Fruit fly (Drosophila melanogaster) whole organism, adult: Measurements from ENCODE around the gene CG14937.
A peak's percentile ranks its signal among the peaks of the same experiment; 100 is the strongest.

ENCODE experiments used
- CG11617 ChIP-seq: fragments of 200-800 bp; sonication (Bioruptor generic); optimal IDR thresholded peaks from 2 replicates; lab custom pipeline; 2017; ENCODE audit warnings: mild to moderate bottlenecking, missing biosample characterization, missing genetic modification reagents, missing genetic modification characterization
- CG12768 ChIP-seq: fragments of 200-800 bp; sonication (Bioruptor generic); optimal IDR thresholded peaks from 2 replicates; lab custom pipeline; 2017; ENCODE audit warnings: missing biosample characterization, missing genetic modification characterization, mild to moderate bottlenecking, moderate library complexity, missing genetic modification reagents
- CG14711 ChIP-seq: fragments of 200-800 bp; sonication (Bioruptor generic); optimal IDR thresholded peaks from 2 replicates; lab custom pipeline; 2018; ENCODE audit warnings: missing biosample characterization, mild to moderate bottlenecking, missing genetic modification characterization, moderate library complexity
- CG1620 ChIP-seq: fragments of 200-800 bp; sonication (Bioruptor generic); optimal IDR thresholded peaks from 2 replicates; lab custom pipeline; 2016; ENCODE audit warnings: missing biosample characterization, missing genetic modification characterization
- CG33017 ChIP-seq: fragments of 200-800 bp; sonication (Bioruptor generic); optimal IDR thresholded peaks from 2 replicates; lab custom pipeline; 2018; ENCODE audit warnings: missing biosample characterization, mild to moderate bottlenecking, missing genetic modification characterization, moderate library complexity
- CG5204 ChIP-seq: fragments of 200-800 bp; sonication (Bioruptor generic); optimal IDR thresholded peaks from 2 replicates; lab custom pipeline; 2016; ENCODE audit warnings: missing biosample characterization, missing genetic modification characterization
- CG7045 ChIP-seq: fragments of 200-800 bp; sonication (Bioruptor generic); optimal IDR thresholded peaks from 2 replicates; lab custom pipeline; 2017; ENCODE audit warnings: missing biosample characterization, mild to moderate bottlenecking, missing genetic modification characterization
- CG7101 ChIP-seq: fragments of 200-800 bp; sonication (Bioruptor generic); optimal IDR thresholded peaks from 2 replicates; lab custom pipeline; 2018; ENCODE audit warnings: missing biosample characterization, mild to moderate bottlenecking, missing genetic modification characterization, moderate library complexity
- Clk ChIP-seq: fragments of 200-800 bp; sonication (Bioruptor generic); optimal IDR thresholded peaks from 2 replicates; lab custom pipeline; 2017; ENCODE audit warnings: missing biosample characterization, missing genetic modification characterization
- Crg-1 ChIP-seq: fragments of 200-800 bp; sonication (Bioruptor generic); optimal IDR thresholded peaks from 2 replicates; lab custom pipeline; 2016; ENCODE audit warnings: missing biosample characterization, missing genetic modification characterization
- Hr96 ChIP-seq: fragments of 200-800 bp; sonication (Bioruptor generic); optimal IDR thresholded peaks from 2 replicates; lab custom pipeline; 2016; ENCODE audit warnings: missing biosample characterization, missing genetic modification characterization
- Mnt ChIP-seq: fragments of 200-800 bp; sonication (Bioruptor generic); optimal IDR thresholded peaks from 2 replicates; lab custom pipeline; 2016; ENCODE audit warnings: missing biosample characterization, mild to moderate bottlenecking, missing genetic modification characterization
- bab1 ChIP-seq: fragments of 200-800 bp; sonication (Bioruptor generic); optimal IDR thresholded peaks from 3 replicates; lab custom pipeline; 2019; ENCODE audit warnings: missing biosample characterization, mild to moderate bottlenecking, missing genetic modification characterization, moderate library complexity
- cic ChIP-seq: fragments of 200-800 bp; sonication (Bioruptor generic); optimal IDR thresholded peaks from 2 replicates; lab custom pipeline; 2017; ENCODE audit warnings: missing biosample characterization, mild to moderate bottlenecking, missing genetic modification characterization, moderate library complexity
- cnc ChIP-seq, 2 experiments: fragments of >200 bp; optimal IDR thresholded peaks; 2 replicates each; lab custom pipeline; 2017
- kay ChIP-seq: fragments of 200-800 bp; sonication (Bioruptor generic); peaks from one replicate; lab custom pipeline; 2016; ENCODE audit warnings: missing biosample characterization, missing genetic modification characterization, borderline replicate concordance
- ovo ChIP-seq: fragments of 200-800 bp; sonication (Bioruptor generic); optimal IDR thresholded peaks from 2 replicates; lab custom pipeline; 2016; ENCODE audit warnings: missing biosample characterization, missing genetic modification characterization
- pad ChIP-seq: fragments of 200-800 bp; sonication (Bioruptor generic); optimal IDR thresholded peaks from 3 replicates; lab custom pipeline; 2017; ENCODE audit warnings: missing biosample characterization, missing genetic modification characterization, mild to moderate bottlenecking, moderate library complexity, missing genetic modification reagents
- tj ChIP-seq: fragments of 200-800 bp; sonication (Bioruptor generic); optimal IDR thresholded peaks from 3 replicates; lab custom pipeline; 2017; ENCODE audit warnings: missing biosample characterization, mild to moderate bottlenecking, missing genetic modification characterization, moderate library complexity
- toe ChIP-seq: fragments of 200-800 bp; sonication (Bioruptor generic); optimal IDR thresholded peaks from 2 replicates; lab custom pipeline; 2016; ENCODE audit warnings: missing biosample characterization, missing genetic modification characterization

Gene CG14937

DNA sequence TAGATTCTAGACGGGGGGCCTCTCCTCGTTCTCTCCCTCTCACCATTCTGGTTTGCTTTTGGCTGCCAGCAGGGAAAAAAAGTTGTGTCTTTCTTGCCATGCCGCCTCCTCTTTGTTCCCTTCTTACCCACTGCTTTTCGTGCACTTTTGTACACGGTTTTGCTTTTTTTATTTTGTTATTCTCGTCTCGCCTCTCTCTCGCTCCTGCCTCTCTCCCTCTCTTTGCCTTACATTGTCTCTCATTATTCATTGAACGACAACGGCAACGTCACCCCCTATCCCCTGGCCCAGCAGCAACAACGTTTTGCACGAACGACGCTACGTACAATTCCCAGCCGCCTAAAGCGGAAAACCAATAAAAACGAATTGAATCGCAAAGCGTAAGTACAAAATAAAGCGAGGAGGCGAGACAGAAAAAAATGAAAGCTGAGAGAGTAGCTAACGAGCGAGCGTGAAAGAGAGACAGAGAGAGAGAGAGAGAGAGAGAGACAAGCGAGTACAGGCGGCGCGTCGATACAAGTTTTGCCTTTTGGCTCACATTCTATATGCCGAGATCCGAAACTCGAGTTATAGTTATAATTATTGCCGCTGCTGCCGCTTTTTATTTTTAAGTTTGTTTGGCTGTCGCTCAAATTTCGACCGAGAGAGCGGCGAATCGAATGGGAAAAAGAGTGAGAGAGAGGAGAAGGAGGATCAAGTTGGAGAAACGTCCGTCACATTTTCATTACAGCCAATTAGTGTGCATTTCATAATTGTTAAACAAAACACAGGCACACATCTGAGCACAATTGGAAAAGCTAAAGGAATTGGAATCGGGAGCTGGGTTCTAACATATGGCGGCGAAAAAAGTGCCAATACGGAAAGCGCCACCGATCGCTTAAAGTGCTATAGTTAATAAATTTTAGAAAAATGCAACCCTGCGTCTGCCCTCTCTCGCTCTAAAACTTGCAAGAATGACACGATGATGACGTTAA lies 13.1 kb upstream of the CG14937 start:
- TF ChIP-seq CG1620 (no peak), toe (peak; percentile 23), Hr96 (peak; percentile 66), CG12768 (GFP tag; lab: Kevin White, UChicago) (peak; percentile 84), cic (GFP tag; lab: Kevin White, UChicago) (peak; percentile 93), kay (GFP tag; lab: Kevin White, UChicago) (no peak), CG33017 (tag; lab: Kevin White, UChicago) (peak; percentile 69), Crg-1 (GFP tag; lab: Kevin White, UChicago) (no peak), bab1 (peak; percentile 41), pad (GFP tag; lab: Kevin White, UChicago) (peak; percentile 17), CG5204 (no peak), CG7101 (tag; lab: Kevin White, UChicago) (peak; percentile 30), Clk (GFP tag; lab: Kevin White, UChicago) (peak; percentile 17), CG11617 (GFP tag; lab: Kevin White, UChicago) (peak; percentile 9), ovo (no peak), CG7045 (GFP tag; lab: Kevin White, UChicago) (peak; percentile 55), Mnt (GFP tag; lab: Kevin White, UChicago) (peak; percentile 78), cnc (optimal IDR thresholded peaks at IDR 0.05; lab: Kevin White, UChicago) (no peak), CG14711 (peak; percentile 28), tj (GFP tag; lab: Kevin White, UChicago) (peak; percentile 54)

dm6 chr2L:11806022-11806700 lies 12.3 kb upstream of the CG14937 start:
- TF ChIP-seq ovo, result no peak
- TF ChIP-seq CG33017 (tag; lab: Kevin White, UChicago), result no peak
- peak; percentile 14 for TF ChIP-seq Clk (GFP tag; lab: Kevin White, UChicago)
- TF ChIP-seq pad (GFP tag; lab: Kevin White, UChicago), result peak; percentile 81
- peak; percentile 38 for TF ChIP-seq CG5204

dm6 chr2L:11804228-11805044 lies 10.6 kb upstream of the CG14937 start:
- TF ChIP-seq pad (GFP tag; lab: Kevin White, UChicago) (peak; percentile 93), cic (GFP tag; lab: Kevin White, UChicago) (no peak), Hr96 (no peak)

dm6 chr2L:11797127-11797526 lies 3.2 kb upstream of the CG14937 start:
- TF ChIP-seq CG12768 (GFP tag; lab: Kevin White, UChicago) (no peak), bab1 (no peak), CG14711 (no peak), cic (GFP tag; lab: Kevin White, UChicago) (no peak), Clk (GFP tag; lab: Kevin White, UChicago) (no peak), CG33017 (tag; lab: Kevin White, UChicago) (no peak), Hr96 (no peak), CG7101 (tag; lab: Kevin White, UChicago) (no peak), CG11617 (GFP tag; lab: Kevin White, UChicago) (no peak), Mnt (GFP tag; lab: Kevin White, UChicago) (no peak), CG7045 (GFP tag; lab: Kevin White, UChicago) (no peak), cnc (optimal IDR thresholded peaks at IDR 0.05; lab: Kevin White, UChicago) (no peak), tj (GFP tag; lab: Kevin White, UChicago) (no peak)

dm6 chr2L:11792265-11792664 lies 1.6 kb downstream of the CG14937 start, which contains the start of gene Tsp33B:
TSS of gene Tsp33B (minus strand) at chr2L:11792365.
- TF ChIP-seq CG5204, result no peak
- TF ChIP-seq toe, result no peak
- TF ChIP-seq CG1620, result no peak
- TF ChIP-seq CG7101 (tag; lab: Kevin White, UChicago), result no peak

DNA sequence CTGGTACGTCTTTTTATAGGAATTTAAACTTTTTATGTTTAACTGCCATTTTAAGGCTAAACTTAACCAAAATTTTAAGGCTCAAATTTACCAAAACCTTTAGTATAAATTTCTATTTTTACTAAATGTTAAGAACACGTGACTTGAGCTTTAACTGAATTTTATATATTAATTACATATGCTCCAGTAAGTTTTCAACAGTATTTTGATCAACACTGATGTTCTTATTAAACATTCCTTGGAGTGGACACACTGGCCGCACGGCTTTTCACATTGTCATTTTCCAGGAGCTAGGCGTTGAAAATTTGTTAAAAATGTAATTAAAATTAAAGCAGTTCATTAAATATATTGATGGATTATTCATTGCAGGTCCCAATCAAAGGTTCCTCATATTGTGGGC lies 4.2 kb downstream of the CG14937 start, which contains the start of gene CG14932:
Gene CG14932, plus strand, starts transcription at position 230 of the 400 bp plus-strand sequence.
- no peak for TF ChIP-seq CG11617 (GFP tag; lab: Kevin White, UChicago)
- TF ChIP-seq Clk (GFP tag; lab: Kevin White, UChicago), result no peak
- no peak for TF ChIP-seq tj (GFP tag; lab: Kevin White, UChicago)
- no peak for TF ChIP-seq cnc (optimal IDR thresholded peaks at IDR 0.05; lab: Kevin White, UChicago)
- no peak for TF ChIP-seq ovo
- no peak for TF ChIP-seq Hr96
- no peak for TF ChIP-seq CG33017 (tag; lab: Kevin White, UChicago)
- TF ChIP-seq CG1620, result no peak
- TF ChIP-seq CG7045 (GFP tag; lab: Kevin White, UChicago), result no peak
